Worm (Caenorhabditis elegans): ENCODE data around the gene Y43F8B.20.

DNA sequence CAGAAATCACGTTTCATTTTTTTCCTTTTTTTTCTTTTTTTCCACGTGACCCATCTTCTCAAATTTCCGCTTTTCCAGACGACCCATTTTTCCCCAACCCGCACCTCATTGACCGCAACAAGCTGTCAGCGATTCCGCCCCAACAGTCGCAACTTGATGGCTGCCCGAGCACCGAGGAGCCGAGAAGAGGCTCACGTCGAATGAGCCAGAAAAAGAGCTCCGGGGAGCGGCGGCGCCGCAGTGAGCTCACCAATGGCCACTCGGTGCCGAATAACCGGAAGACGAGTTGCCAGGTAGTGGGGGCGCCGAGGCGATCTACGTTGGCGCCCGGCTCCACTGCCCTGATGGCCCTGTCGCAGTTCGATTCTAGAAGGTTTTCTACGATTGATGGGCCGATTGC, 41.2 kb upstream of the Y43F8B.20 start:
- TF ChIP-seq ZK185.1 (tag; optimal IDR thresholded peaks at IDR 0.05; ENCODE audit: poor library complexity, severe bottlenecking) (no peak), B0019.2 (GFP tag; conservative IDR thresholded peaks at IDR 0.05) (no peak), attf-6 (GFP tag; IDR thresholded peaks at IDR 0.05) (no peak), let-607 (tag; optimal IDR thresholded peaks at IDR 0.05) (no peak), unc-62 (GFP tag; optimal IDR thresholded peaks at IDR 0.05) (no peak)

Data from whole organism, young adult.